Worm (Caenorhabditis elegans) whole organism, young adult: Measurements from ENCODE around the gene C06A12.19.

Experiments
- B0019.2 ChIP-seq: fragments of 200-800 bp; sonication (Bioruptor generic); conservative IDR thresholded peaks from 2 replicates; pipeline ENCODE4 v1.3.6; 2022; ENCODE audit warnings: missing genetic modification reagents, missing genetic modification characterization, missing compliant biosample characterization
- D2030.7 ChIP-seq: fragments of 200-800 bp; sonication (Bioruptor generic); IDR thresholded peaks from 2 replicates; pipeline ENCODE4 v1.3.6; 2022; ENCODE audit warnings: missing genetic modification reagents, missing genetic modification characterization, missing compliant biosample characterization
- F33H1.4 ChIP-seq: fragments of 200-800 bp; sonication (Bioruptor generic); IDR thresholded peaks from 2 replicates; pipeline ENCODE4 v1.3.6; 2022; ENCODE audit warnings: missing genetic modification reagents, missing genetic modification characterization, missing compliant biosample characterization
- F52B5.7 ChIP-seq: sonication (generic microtip); optimal IDR thresholded peaks from 2 replicates; lab custom pipeline; 2016; ENCODE audit warnings: mild to moderate bottlenecking, missing genetic modification characterization, missing compliant biosample characterization
- F57A8.1 ChIP-seq: fragments of 200-800 bp; sonication (Bioruptor generic); optimal IDR thresholded peaks from 2 replicates; lab custom pipeline; 2018; ENCODE audit warnings: mild to moderate bottlenecking, missing genetic modification characterization, moderate library complexity, missing compliant biosample characterization
- Y56A3A.18 ChIP-seq: fragments of 200-800 bp; sonication (Bioruptor generic); IDR thresholded peaks from 2 replicates; pipeline ENCODE4 v1.3.6; 2022; ENCODE audit warnings: missing genetic modification reagents, missing genetic modification characterization, missing compliant biosample characterization
- ZK185.1 ChIP-seq: sonication (generic microtip); optimal IDR thresholded peaks from 2 replicates; lab custom pipeline; 2016; ENCODE audit warnings: mild to moderate bottlenecking, missing genetic modification characterization, missing compliant biosample characterization; ENCODE audit not compliant: poor library complexity, severe bottlenecking
- ama-1 ChIP-seq, 3 experiments: fragments of 150-350 bp in 1 of 3; sonication (generic microtip) in 2 of 3; optimal IDR thresholded peaks; 2 replicates each; lab custom pipeline; 2014 to 2018; ENCODE audit warnings: missing biosample characterization in 2 of 3, missing genetic modification characterization in 2 of 3, missing genetic modification reagents in 2 of 3
- bed-1 ChIP-seq: fragments of 200-800 bp; sonication (Bioruptor generic); IDR thresholded peaks from 2 replicates; pipeline ENCODE4 v1.3.6; 2022; ENCODE audit warnings: missing genetic modification reagents, missing genetic modification characterization, missing compliant biosample characterization
- ceh-27 ChIP-seq: fragments of 200-800 bp; sonication (Bioruptor generic); optimal IDR thresholded peaks from 2 replicates; lab custom pipeline; 2018; ENCODE audit warnings: mild to moderate bottlenecking, missing genetic modification characterization, moderate library complexity, missing compliant biosample characterization
- ceh-40 ChIP-seq: fragments of 200-800 bp; sonication (Bioruptor generic); IDR thresholded peaks from 2 replicates; pipeline ENCODE4 v1.3.6; 2022; ENCODE audit warnings: missing genetic modification characterization, missing compliant biosample characterization
- ceh-58 ChIP-seq: fragments of 200-800 bp; sonication (Bioruptor generic); IDR thresholded peaks from 2 replicates; pipeline ENCODE4 v1.3.6; 2022; ENCODE audit warnings: missing genetic modification characterization, missing compliant biosample characterization
- egl-18 ChIP-seq: fragments of 200-800 bp; sonication (Bioruptor generic); IDR thresholded peaks from 2 replicates; pipeline ENCODE4 v1.3.6; 2022; ENCODE audit warnings: missing genetic modification reagents, missing genetic modification characterization, missing compliant biosample characterization
- egrh-3 ChIP-seq: fragments of 200-800 bp; sonication (Bioruptor generic); IDR thresholded peaks from 2 replicates; pipeline ENCODE4 v1.3.6; 2022; ENCODE audit warnings: missing genetic modification reagents, missing genetic modification characterization, missing compliant biosample characterization
- hmg-1.2 ChIP-seq: fragments of 200-800 bp; sonication (Bioruptor generic); IDR thresholded peaks from 2 replicates; pipeline ENCODE4 v1.3.6; 2022; ENCODE audit warnings: missing genetic modification reagents, missing genetic modification characterization, missing compliant biosample characterization
- hrde-1 ChIP-seq: sonication (generic microtip); optimal IDR thresholded peaks from 2 replicates; lab custom pipeline; 2016; ENCODE audit warnings: missing genetic modification characterization, mild to moderate bottlenecking, missing compliant biosample characterization, moderate library complexity, missing genotype, missing genetic modification reagents, borderline replicate concordance
- lin-35 ChIP-seq, 3 experiments: fragments of 150-350 bp in 2 of 3; sonication (generic microtip) in 1 of 3; optimal IDR thresholded peaks; 2 replicates each; lab custom pipeline; 2014 to 2018; ENCODE audit warnings: missing biosample characterization in 3 of 3, missing genetic modification characterization in 3 of 3, missing genetic modification reagents in 3 of 3
- lin-54 ChIP-seq: fragments of 200-800 bp; sonication (Bioruptor generic); optimal IDR thresholded peaks from 2 replicates; lab custom pipeline; 2018; ENCODE audit warnings: mild to moderate bottlenecking, missing genetic modification characterization, missing compliant biosample characterization
- lir-1 ChIP-seq: fragments of 200-800 bp; sonication (Bioruptor generic); conservative IDR thresholded peaks from 2 replicates; pipeline ENCODE4 v1.3.6; 2022; ENCODE audit warnings: missing genetic modification reagents, missing genetic modification characterization, missing compliant biosample characterization
- lsy-27 ChIP-seq: sonication (generic microtip); optimal IDR thresholded peaks from 2 replicates; lab custom pipeline; 2017; ENCODE audit warnings: missing genetic modification characterization, mild to moderate bottlenecking, missing compliant biosample characterization, antibody characterized with exemption, missing genotype, borderline replicate concordance; ENCODE audit not compliant: insufficient read depth
- mcd-1 ChIP-seq: fragments of 200-800 bp; sonication (Bioruptor generic); IDR thresholded peaks from 2 replicates; pipeline ENCODE4 v1.3.6; 2022; ENCODE audit warnings: missing genetic modification reagents, missing genetic modification characterization, missing compliant biosample characterization
- mel-28 ChIP-seq: sonication (generic microtip); optimal IDR thresholded peaks from 2 replicates; lab custom pipeline; 2016; ENCODE audit warnings: borderline replicate concordance, mild to moderate bottlenecking, missing genetic modification characterization, missing compliant biosample characterization
- mes-4 ChIP-seq: sonication (generic microtip); optimal IDR thresholded peaks from 2 replicates; lab custom pipeline; 2016; ENCODE audit warnings: missing genotype, missing genetic modification characterization, missing compliant biosample characterization
- mxl-1 ChIP-seq: sonication (generic microtip); optimal IDR thresholded peaks from 2 replicates; lab custom pipeline; 2016; ENCODE audit warnings: missing genetic modification characterization, missing compliant biosample characterization
- nfya-2 ChIP-seq: fragments of 200-800 bp; sonication (Bioruptor generic); IDR thresholded peaks from 2 replicates; pipeline ENCODE4 v1.3.6; 2022; ENCODE audit warnings: missing genetic modification reagents, missing genetic modification characterization, missing compliant biosample characterization
- rcor-1 ChIP-seq: fragments of 200-800 bp; sonication (Bioruptor generic); IDR thresholded peaks from 2 replicates; pipeline ENCODE4 v1.3.6; 2022; ENCODE audit warnings: missing genetic modification reagents, missing genetic modification characterization, missing compliant biosample characterization
- sdz-38 ChIP-seq: sonication (generic microtip); optimal IDR thresholded peaks from 2 replicates; lab custom pipeline; 2016; ENCODE audit warnings: missing genotype, missing genetic modification characterization, missing compliant biosample characterization
- somi-1 ChIP-seq: fragments of 200-800 bp; sonication (Bioruptor generic); optimal IDR thresholded peaks from 2 replicates; lab custom pipeline; 2018; ENCODE audit warnings: mild to moderate bottlenecking, missing genetic modification characterization, missing compliant biosample characterization
- tbx-9 ChIP-seq: sonication (generic microtip); optimal IDR thresholded peaks from 2 replicates; lab custom pipeline; 2016; ENCODE audit warnings: borderline replicate concordance, missing genetic modification characterization, inconsistent platforms, missing compliant biosample characterization
- xnd-1 ChIP-seq: sonication (generic microtip); optimal IDR thresholded peaks from 2 replicates; lab custom pipeline; 2016; ENCODE audit warnings: missing genotype, missing genetic modification reagents, missing genetic modification characterization, missing compliant biosample characterization
- zim-3 ChIP-seq: sonication (generic microtip); optimal IDR thresholded peaks from 2 replicates; lab custom pipeline; 2017; ENCODE audit warnings: mild to moderate bottlenecking, missing genetic modification characterization, moderate library complexity, missing compliant biosample characterization
- ztf-25 ChIP-seq: fragments of 200-800 bp; sonication (Bioruptor generic); IDR thresholded peaks from 2 replicates; pipeline ENCODE4 v1.3.6; 2022; ENCODE audit warnings: missing genetic modification reagents, missing genetic modification characterization, missing compliant biosample characterization
- ztf-6 ChIP-seq: fragments of 200-800 bp; sonication (Bioruptor generic); IDR thresholded peaks from 2 replicates; pipeline ENCODE4 v1.3.6; 2022; ENCODE audit warnings: missing genetic modification reagents, missing genetic modification characterization, missing compliant biosample characterization

Gene C06A12.19

ce11 chrIV:17413343-17413742 is 26.6 kb downstream of the C06A12.19 start (continued):
- TF ChIP-seq Y56A3A.18 (GFP tag; lab: Robert Waterston, UW): no peak

DNA sequence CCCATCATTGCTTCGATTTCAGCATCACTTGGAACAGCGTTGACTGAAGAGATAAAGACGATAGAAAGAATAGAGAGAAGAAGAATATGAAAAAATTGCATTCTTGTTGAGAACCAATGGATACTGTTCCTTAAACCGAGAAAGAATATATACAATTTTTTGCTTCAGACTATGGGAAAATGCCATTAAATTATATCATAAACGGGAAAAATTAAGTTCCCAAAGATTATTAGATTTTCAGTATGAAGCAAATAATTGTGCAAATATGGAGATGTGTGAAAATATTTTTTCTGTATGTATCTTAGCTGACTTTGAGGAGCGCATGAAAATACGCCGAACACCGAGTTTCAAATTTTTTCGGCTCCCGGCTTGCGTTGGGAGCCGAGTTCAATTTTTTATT is 32.4 kb downstream of the C06A12.19 start, which contains the start of gene T02D1.9:
Gene T02D1.9, minus strand, starts transcription at position 101 of the 400 bp plus-strand sequence.
- no peak for TF ChIP-seq F33H1.4

DNA sequence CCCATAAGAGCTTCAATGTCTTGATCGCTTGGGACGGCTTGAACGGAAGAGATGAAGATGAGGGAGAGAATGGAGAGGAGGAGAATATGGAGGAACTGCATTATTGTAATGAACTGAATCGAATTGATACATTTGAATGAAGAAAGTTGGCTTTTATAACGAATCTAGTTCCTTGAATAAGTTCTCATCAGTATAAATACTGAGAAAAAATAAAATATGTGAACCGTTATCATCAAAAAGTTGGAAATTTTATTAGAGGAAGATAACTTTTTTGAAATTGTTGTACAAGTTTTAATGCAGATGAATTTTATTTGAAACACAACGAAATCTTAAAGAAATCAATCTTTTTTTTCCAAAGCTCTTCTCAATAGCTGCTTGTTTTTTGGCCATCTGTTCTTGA is 32.9 kb downstream of the C06A12.19 start, which contains the start of gene T02D1.7:
Gene T02D1.7, minus strand, starts transcription at position 101 of the 400 bp plus-strand sequence.
- TF ChIP-seq mcd-1 (GFP tag; lab: Robert Waterston, UW) (no peak), sdz-38 (no peak), hrde-1 (no peak), mxl-1 (tag; lab: Kevin White, UChicago) (no peak), F57A8.1 (GFP tag; lab: Kevin White, UChicago) (no peak), egrh-3 (no peak), B0019.2 (GFP tag; lab: Robert Waterston, UW) (no peak), nfya-2 (GFP tag; lab: Robert Waterston, UW) (no peak), ama-1 (optimal IDR thresholded peaks at IDR 0.05; lab: Kevin White, UChicago) (no peak), ama-1 (GFP tag; optimal IDR thresholded peaks at IDR 0.05; lab: Kevin White, UChicago) (no peak), ceh-27 (GFP tag; lab: Kevin White, UChicago) (no peak), lsy-27 (tag; lab: Kevin White, UChicago) (no peak), lin-35 (GFP tag; optimal IDR thresholded peaks at IDR 0.05; lab: Kevin White, UChicago) (no peak), lin-54 (GFP tag; lab: Kevin White, UChicago) (no peak), hmg-1.2 (no peak)

- no peak for TF ChIP-seq ZK185.1 (tag; lab: Kevin White, UChicago)
- TF ChIP-seq mel-28 (tag; lab: Kevin White, UChicago): no peak
- TF ChIP-seq bed-1 (GFP tag; lab: Robert Waterston, UW): no peak
- TF ChIP-seq mes-4: no peak
- no peak for TF ChIP-seq D2030.7 (GFP tag; lab: Robert Waterston, UW)
- no peak for TF ChIP-seq rcor-1
- TF ChIP-seq somi-1 (GFP tag; lab: Kevin White, UChicago): no peak
- TF ChIP-seq hrde-1: no peak
- no peak for TF ChIP-seq zim-3 (tag; lab: Kevin White, UChicago)
- no peak for TF ChIP-seq Y56A3A.18 (GFP tag; lab: Robert Waterston, UW)
- no peak for TF ChIP-seq xnd-1
- no peak for TF ChIP-seq tbx-9 (tag; lab: Kevin White, UChicago)
- no peak for TF ChIP-seq lir-1 (GFP tag; lab: Robert Waterston, UW)
- TF ChIP-seq ceh-40 (GFP tag; lab: Robert Waterston, UW): no peak
- no peak for TF ChIP-seq egl-18
- no peak for TF ChIP-seq ama-1 (optimal IDR thresholded peaks at IDR 0.05; lab: Kevin White, UChicago)
- TF ChIP-seq ama-1 (GFP tag; optimal IDR thresholded peaks at IDR 0.05; lab: Kevin White, UChicago): no peak
- TF ChIP-seq ztf-6 (GFP tag; lab: Robert Waterston, UW): no peak
- TF ChIP-seq ceh-58 (GFP tag; lab: Robert Waterston, UW): no peak
- no peak for TF ChIP-seq ztf-25 (GFP tag; lab: Robert Waterston, UW)
- TF ChIP-seq F52B5.7 (tag; lab: Kevin White, UChicago): no peak
Measured at ce11 chrIV:17406119-17406518, 33.8 kb downstream of the C06A12.19 start.
